Worm (Caenorhabditis elegans) whole organism, L4/young adult: ENCODE measurements around the gene F53F1.3.

Experiments
- W03F9.2 ChIP-seq: fragments of 150-350 bp; optimal IDR thresholded peaks from 2 replicates; lab custom pipeline; 2014; ENCODE audit warnings: missing biosample characterization, missing genetic modification characterization
- dao-5 ChIP-seq: sonication (generic microtip); optimal IDR thresholded peaks from 2 replicates; lab custom pipeline; 2016; ENCODE audit warnings: missing genotype, missing genetic modification characterization, moderate library complexity, missing compliant biosample characterization
- him-1 ChIP-seq: sonication (generic microtip); optimal IDR thresholded peaks from 2 replicates; lab custom pipeline; 2016; ENCODE audit warnings: missing genotype, missing genetic modification reagents, missing genetic modification characterization, missing compliant biosample characterization

- TF ChIP-seq W03F9.2 (tag; lab: Kevin White, UChicago) (no peak), dao-5 (no peak), him-1 (no peak)
Measured at ce11 chrV:13387472-13387871, 20.6 kb upstream of the F53F1.3 start.
